Worm (Caenorhabditis elegans): ENCODE data around the gene W10D9.1.
A peak's percentile ranks its signal among the peaks of the same experiment; 100 is the strongest.

The W10D9.1 gene

DNA sequence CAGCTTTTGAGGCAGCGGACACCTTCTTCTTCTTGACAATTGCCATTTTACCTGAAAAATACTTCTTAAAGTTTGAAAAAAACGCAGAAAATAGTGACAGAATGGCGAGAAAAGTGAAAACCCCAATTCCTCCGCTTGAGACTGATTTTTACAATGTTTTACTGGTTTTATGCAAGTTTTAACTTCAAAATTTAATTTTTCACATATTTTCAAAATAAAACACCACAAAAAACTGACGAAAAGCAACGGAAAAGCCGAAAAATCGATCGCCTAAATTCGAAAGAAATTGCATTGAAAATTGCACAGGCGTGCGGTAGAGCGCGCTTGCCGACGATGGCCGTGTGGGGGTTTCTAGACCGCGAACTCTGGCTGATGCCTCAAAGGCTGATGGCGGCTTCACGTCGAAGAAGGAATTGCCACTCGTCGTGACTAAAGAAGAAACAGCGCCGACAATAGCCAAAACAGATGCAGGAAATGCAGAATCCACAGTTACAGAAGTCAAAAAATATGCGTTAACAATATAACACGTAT lies 21.2 kb downstream of the W10D9.1 start, which contains the start of gene nsun-1 (continued):
- TF ChIP-seq snu-23 (GFP tag; optimal IDR thresholded peaks at IDR 0.05) (peak; percentile 52), alr-1 (tag; optimal IDR thresholded peaks at IDR 0.05; ENCODE audit: borderline replicate concordance) (no peak), unc-30 (tag; optimal IDR thresholded peaks at IDR 0.05) (no peak), tlp-1 (tag; optimal IDR thresholded peaks at IDR 0.05) (no peak), dpl-1 (GFP tag; optimal IDR thresholded peaks at IDR 0.05) (peak; percentile 36 to 69 (median 44)), ztf-11 (tag; optimal IDR thresholded peaks at IDR 0.05) (peak in 1 of 2 experiments; percentile 52), elt-3 (tag; optimal IDR thresholded peaks at IDR 0.05) (peak in 1 of 6 experiments; percentile 11), mef-2 (tag; optimal IDR thresholded peaks at IDR 0.05) (no peak), ceh-82 (tag; optimal IDR thresholded peaks at IDR 0.05) (peak; percentile 1 to 83 (median 42)), pax-3 (tag; optimal IDR thresholded peaks at IDR 0.05) (peak; percentile 28), unc-62 (GFP tag; optimal IDR thresholded peaks at IDR 0.05) (no peak), isw-1 (GFP tag; IDR thresholded peaks at IDR 0.05) (peak; percentile 46), efl-1 (optimal IDR thresholded peaks at IDR 0.05) (peak; percentile 64 to 70), efl-1 (GFP tag; optimal IDR thresholded peaks at IDR 0.05 in 1 of 2) (peak; percentile 75 to 94), irx-1 (tag; optimal IDR thresholded peaks at IDR 0.05) (peak; percentile 42), snpc-4 (tag; optimal IDR thresholded peaks at IDR 0.05) (no peak), unc-86 (tag; optimal IDR thresholded peaks at IDR 0.05) (peak; percentile 28), Y116A8C.19 (tag; optimal IDR thresholded peaks at IDR 0.05; ENCODE audit: borderline replicate concordance) (no peak), skn-1 (tag; optimal IDR thresholded peaks at IDR 0.05) (peak; percentile 60), nhr-47 (tag; optimal IDR thresholded peaks at IDR 0.05) (no peak), lin-35 (GFP tag; optimal IDR thresholded peaks at IDR 0.05) (peak; percentile 62 to 63), nhr-11 (tag; optimal IDR thresholded peaks at IDR 0.05) (no peak), ceh-90 (tag; optimal IDR thresholded peaks at IDR 0.05) (peak; percentile 78), grh-1 (GFP tag; IDR thresholded peaks at IDR 0.05) (0 out of 2 replicates have a peak, but pooled peaks have one; percentile 12), blmp-1 (tag; optimal IDR thresholded peaks at IDR 0.05) (peak; percentile 16), C04F5.9 (tag; optimal IDR thresholded peaks at IDR 0.05) (peak; percentile 0), fkh-4 (tag; optimal IDR thresholded peaks at IDR 0.05; ENCODE audit: borderline replicate concordance) (peak; percentile 12), ceh-8 (GFP tag; optimal IDR thresholded peaks at IDR 0.05) (no peak), mdl-1 (tag; optimal IDR thresholded peaks at IDR 0.05) (no peak), pag-3 (tag; optimal IDR thresholded peaks at IDR 0.05; ENCODE audit: borderline replicate concordance, insufficient read depth) (no peak), hlh-4 (tag; optimal IDR thresholded peaks at IDR 0.05) (no peak), C16A3.4 (tag; optimal IDR thresholded peaks at IDR 0.05) (peak; percentile 61), lsy-2 (tag; optimal IDR thresholded peaks at IDR 0.05) (peak; percentile 27 to 66), nhr-77 (tag; optimal IDR thresholded peaks at IDR 0.05) (no peak)

ce11 chrII:484328-484916 lies 29.7 kb downstream of the W10D9.1 start, which contains the start of the genes gldi-1 and prp-21:
gldi-1 (minus strand) TSS chrII:484378.
prp-21 (plus strand) TSS chrII:484866.
- TF ChIP-seq mep-1 (tag; optimal IDR thresholded peaks at IDR 0.05), result peak; percentile 16
- peak; percentile 52 to 65 for TF ChIP-seq lsy-2 (tag; optimal IDR thresholded peaks at IDR 0.05)
- peak; percentile 57 for TF ChIP-seq nhr-71 (tag; optimal IDR thresholded peaks at IDR 0.05)
- no peak for TF ChIP-seq vab-15 (tag; optimal IDR thresholded peaks at IDR 0.05)
- TF ChIP-seq ceh-90 (tag; optimal IDR thresholded peaks at IDR 0.05), result peak; percentile 79
- TF ChIP-seq fkh-4 (tag; optimal IDR thresholded peaks at IDR 0.05; ENCODE audit: borderline replicate concordance), result peak; percentile 55
- peak; percentile 29 to 62 (median 41) for TF ChIP-seq dpl-1 (GFP tag; optimal IDR thresholded peaks at IDR 0.05)
- no peak for TF ChIP-seq lin-39 (tag; optimal IDR thresholded peaks at IDR 0.05)
- peak; percentile 6 for TF ChIP-seq pax-3 (tag; optimal IDR thresholded peaks at IDR 0.05)
- TF ChIP-seq irx-1 (tag; optimal IDR thresholded peaks at IDR 0.05), result peak; percentile 74
- peak; percentile 31 to 42 for TF ChIP-seq efl-1 (optimal IDR thresholded peaks at IDR 0.05)
- peak; percentile 54 to 87 for TF ChIP-seq efl-1 (GFP tag; optimal IDR thresholded peaks at IDR 0.05 in 1 of 2)
- TF ChIP-seq xbp-1 (tag; optimal IDR thresholded peaks at IDR 0.05), result peak; percentile 35
- TF ChIP-seq egl-13 (tag; optimal IDR thresholded peaks at IDR 0.05), result peak; percentile 11
- TF ChIP-seq C04F5.9 (tag; optimal IDR thresholded peaks at IDR 0.05), result no peak
- TF ChIP-seq nhr-85 (tag), result peak; percentile 79
- peak; percentile 24; the same call in 1 of the 2 replicates for TF ChIP-seq isw-1 (GFP tag; IDR thresholded peaks at IDR 0.05)
- TF ChIP-seq C16A3.4 (tag; optimal IDR thresholded peaks at IDR 0.05), result peak; percentile 6
- peak; percentile 34 for TF ChIP-seq nhr-20 (tag; optimal IDR thresholded peaks at IDR 0.05)
- no peak for TF ChIP-seq mab-9 (GFP tag; IDR thresholded peaks at IDR 0.05)
- TF ChIP-seq efl-3 (GFP tag; optimal IDR thresholded peaks at IDR 0.05), result no peak
- TF ChIP-seq nhr-90 (tag; optimal IDR thresholded peaks at IDR 0.05; ENCODE audit: poor library complexity), result peak; percentile 3
- peak in 1 of 2 experiments; percentile 63 for TF ChIP-seq ztf-11 (tag; optimal IDR thresholded peaks at IDR 0.05)
- peak; percentile 37 for TF ChIP-seq tbx-2 (tag; optimal IDR thresholded peaks at IDR 0.05)
- peak; percentile 49 for TF ChIP-seq lin-15B (tag; optimal IDR thresholded peaks at IDR 0.05)
- no peak for TF ChIP-seq nhr-77 (tag; optimal IDR thresholded peaks at IDR 0.05)
- no peak for TF ChIP-seq unc-130 (tag; optimal IDR thresholded peaks at IDR 0.05)
- peak; percentile 48 to 51 for TF ChIP-seq lin-35 (GFP tag; optimal IDR thresholded peaks at IDR 0.05)
